Fruit fly (Drosophila melanogaster): Measurements from ENCODE around the gene CG31266.

The CG31266 gene

dm6 chr3R:17087977-17088618 is 44.4 kb upstream of the CG31266 start, which contains the start of gene cal1 (continued):
- peak; percentile 70 for TF ChIP-seq trem (tag; optimal IDR thresholded peaks at IDR 0.05)
- peak; percentile 77 for TF ChIP-seq CG9797 (GFP tag; optimal IDR thresholded peaks at IDR 0.05)
- no peak for TF ChIP-seq zen2 (GFP tag; IDR thresholded peaks at IDR 0.05; ENCODE audit: partially characterized antibody)
- peak; percentile 95 for TF ChIP-seq phol (tag; optimal IDR thresholded peaks at IDR 0.05)
- TF ChIP-seq MESR4 (GFP tag; optimal IDR thresholded peaks at IDR 0.05), result peak; percentile 75
- peak; percentile 51 for TF ChIP-seq CG2712 (tag; optimal IDR thresholded peaks at IDR 0.05)
- no peak for TF ChIP-seq usp (GFP tag; optimal IDR thresholded peaks at IDR 0.05)
- peak; percentile 32; the same call in 1 of the 2 replicates for TF ChIP-seq CG3847 (GFP tag; IDR thresholded peaks at IDR 0.05)
- TF ChIP-seq tll (GFP tag; optimal IDR thresholded peaks at IDR 0.05), result peak in 1 of 2 experiments; percentile 77
- TF ChIP-seq CG4617 (GFP tag; optimal IDR thresholded peaks at IDR 0.05; ENCODE audit: borderline replicate concordance), result peak; percentile 51
- TF ChIP-seq BEAF-32 (GFP tag; optimal IDR thresholded peaks at IDR 0.05), result peak; percentile 51
- TF ChIP-seq Dfd (GFP tag; optimal IDR thresholded peaks at IDR 0.05), result no peak
- TF ChIP-seq gfzf (GFP tag; optimal IDR thresholded peaks at IDR 0.05), result peak; percentile 65
- TF ChIP-seq row (GFP tag; IDR thresholded peaks at IDR 0.05), result peak; percentile 49
- TF ChIP-seq CG14050 (GFP tag; IDR thresholded peaks at IDR 0.05), result no peak
- TF ChIP-seq zfh2 (GFP tag; optimal IDR thresholded peaks at IDR 0.05), result no peak
- peak; percentile 40 for TF ChIP-seq stwl (tag; optimal IDR thresholded peaks at IDR 0.05)
- peak; percentile 61 for TF ChIP-seq CG2116 (GFP tag; optimal IDR thresholded peaks at IDR 0.05)
- TF ChIP-seq CoRest (tag; optimal IDR thresholded peaks at IDR 0.05), result peak; percentile 38
- TF ChIP-seq slbo (GFP tag; IDR thresholded peaks at IDR 0.05), result no peak
- no peak for TF ChIP-seq Hr3 (GFP tag; optimal IDR thresholded peaks at IDR 0.05)
- TF ChIP-seq nmo (GFP tag; optimal IDR thresholded peaks at IDR 0.05), result peak; percentile 49
- peak in 1 of 2 experiments; percentile 11 for TF ChIP-seq crp (GFP tag; optimal IDR thresholded peaks at IDR 0.05)
- peak; percentile 28 for TF ChIP-seq CG12391 (tag; optimal IDR thresholded peaks at IDR 0.05)
- peak; percentile 19 for TF ChIP-seq CG8924 (tag; optimal IDR thresholded peaks at IDR 0.05)
- no peak for TF ChIP-seq p53 (GFP tag; optimal IDR thresholded peaks at IDR 0.05)
- TF ChIP-seq Dp (GFP tag; optimal IDR thresholded peaks at IDR 0.05), result peak; percentile 97
- peak; percentile 15 for TF ChIP-seq Ets97D (GFP tag; optimal IDR thresholded peaks at IDR 0.05)
- TF ChIP-seq Fer3 (tag; optimal IDR thresholded peaks at IDR 0.05), result no peak
- peak; percentile 77 for TF ChIP-seq Sin3A (optimal IDR thresholded peaks at IDR 0.05)
- TF ChIP-seq CG15514 (GFP tag; optimal IDR thresholded peaks at IDR 0.05), result peak; percentile 64
- peak; percentile 78 for TF ChIP-seq hkb (optimal IDR thresholded peaks at IDR 0.05)
- no peak for TF ChIP-seq hkb (GFP tag; IDR thresholded peaks at IDR 0.05)
- peak; percentile 39 for TF ChIP-seq CG30020 (tag; optimal IDR thresholded peaks at IDR 0.05)
- TF ChIP-seq Med (GFP tag), result no peak
- 0 out of 2 replicates have a peak, but pooled peaks have one; percentile 26 for TF ChIP-seq amos (GFP tag; IDR thresholded peaks at IDR 0.05; ENCODE audit: partially characterized antibody)
- no peak for TF ChIP-seq Ravus (GFP tag; IDR thresholded peaks at IDR 0.05)
- peak; percentile 33 for TF ChIP-seq Abd-B (GFP tag; optimal IDR thresholded peaks at IDR 0.05)
- peak; percentile 84 for TF ChIP-seq CG14710 (tag; optimal IDR thresholded peaks at IDR 0.05)

dm6 chr3R:17108881-17109280 is 23.6 kb upstream of the CG31266 start:
- TF ChIP-seq E2f2 (GFP tag; IDR thresholded peaks at IDR 0.05) (no peak), CG32532 (GFP tag; IDR thresholded peaks at IDR 0.05) (peak; percentile 20; the same call in 1 of the 2 replicates), sd (tag; optimal IDR thresholded peaks at IDR 0.05) (peak; percentile 42), CG13296 (GFP tag; optimal IDR thresholded peaks at IDR 0.05) (no peak), Bdp1 (GFP tag; optimal IDR thresholded peaks at IDR 0.05) (no peak), CoRest (tag; optimal IDR thresholded peaks at IDR 0.05) (no peak), CG11398 (GFP tag; optimal IDR thresholded peaks at IDR 0.05) (no peak), Oaz (GFP tag; IDR thresholded peaks at IDR 0.05) (no peak), tin (GFP tag; optimal IDR thresholded peaks at IDR 0.05) (no peak), stwl (tag; optimal IDR thresholded peaks at IDR 0.05) (peak; percentile 50), CG17385 (GFP tag; optimal IDR thresholded peaks at IDR 0.05) (no peak), ab (GFP tag; optimal IDR thresholded peaks at IDR 0.05) (no peak), Chrac-16 (GFP tag; optimal IDR thresholded peaks at IDR 0.05) (no peak), Ada2b (GFP tag; IDR thresholded peaks at IDR 0.05) (no peak), Dbx (GFP tag; IDR thresholded peaks at IDR 0.05) (no peak)
